Worm (Caenorhabditis elegans): Measurements from ENCODE around the gene C06B8.3.
A peak's percentile ranks its signal among the peaks of the same experiment; 100 is the strongest.

C06B8.3 gene

DNA sequence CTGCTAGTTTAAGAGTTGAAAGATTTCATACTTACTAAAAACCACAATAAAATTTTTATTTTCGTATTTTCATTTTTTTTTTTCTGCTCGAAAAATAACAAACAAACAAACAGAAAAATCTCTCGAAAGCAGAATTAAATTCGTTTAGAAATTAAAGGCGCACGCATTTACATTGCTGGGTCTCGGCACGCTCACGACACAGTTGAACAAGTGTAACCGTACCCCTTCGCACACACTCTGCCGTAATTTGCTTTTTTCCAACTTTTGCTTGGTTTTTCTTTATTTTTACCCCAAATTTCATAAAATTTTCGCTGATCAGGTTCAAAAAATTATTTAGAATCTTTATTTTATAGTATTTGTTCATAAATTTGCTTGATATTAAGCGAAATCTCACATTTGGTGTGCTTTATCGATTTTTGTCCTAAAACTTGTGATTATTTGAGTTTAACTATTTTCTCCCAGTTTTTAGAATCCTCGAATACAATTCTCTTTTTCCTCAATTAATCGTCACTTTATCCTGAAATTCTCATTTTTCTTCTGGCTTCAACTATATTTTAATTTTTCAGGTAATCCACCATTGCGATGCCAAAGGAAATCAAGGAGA, 27.3 kb upstream of the C06B8.3 start, which contains the start of gene rpl-38:
rpl-38 (plus strand) TSS at position 554 of the 604 bp plus-strand sequence.
- TF ChIP-seq blmp-1 (tag; optimal IDR thresholded peaks at IDR 0.05; ENCODE audit: insufficient read depth), result peak; percentile 58
- no peak for TF ChIP-seq ama-1 (optimal IDR thresholded peaks at IDR 0.05)
- peak; percentile 80 for TF ChIP-seq snpc-4 (tag; optimal IDR thresholded peaks at IDR 0.05)
- peak; percentile 95 for TF ChIP-seq unc-55 (GFP tag; optimal IDR thresholded peaks at IDR 0.05)
- TF ChIP-seq unc-62 (GFP tag; optimal IDR thresholded peaks at IDR 0.05), result no peak
- TF ChIP-seq gmeb-1 (tag; optimal IDR thresholded peaks at IDR 0.05), result peak; percentile 85
- TF ChIP-seq R02D3.7 (tag; optimal IDR thresholded peaks at IDR 0.05), result peak; percentile 45
- peak; percentile 98 to 99 for TF ChIP-seq lsy-2 (tag; optimal IDR thresholded peaks at IDR 0.05)
- peak; percentile 86 for TF ChIP-seq sma-9 (GFP tag; optimal IDR thresholded peaks at IDR 0.05)
- TF ChIP-seq sma-9 (tag; optimal IDR thresholded peaks at IDR 0.05), result no peak
- peak; percentile 72 for TF ChIP-seq nhr-21 (tag; optimal IDR thresholded peaks at IDR 0.05)
- peak; percentile 22 for TF ChIP-seq zag-1 (tag; optimal IDR thresholded peaks at IDR 0.05)
- TF ChIP-seq ztf-11 (tag; optimal IDR thresholded peaks at IDR 0.05), result no peak
- no peak for TF ChIP-seq mdl-1 (tag; optimal IDR thresholded peaks at IDR 0.05)
- TF ChIP-seq elt-3 (tag; optimal IDR thresholded peaks at IDR 0.05), result no peak
- TF ChIP-seq fos-1 (tag; optimal IDR thresholded peaks at IDR 0.05), result peak; percentile 48
- peak; percentile 65 for TF ChIP-seq sma-3 (GFP tag; optimal IDR thresholded peaks at IDR 0.05)
- no peak for TF ChIP-seq ztf-4 (tag; optimal IDR thresholded peaks at IDR 0.05)
- no peak for TF ChIP-seq sem-4 (tag; optimal IDR thresholded peaks at IDR 0.05)
- TF ChIP-seq nhr-11 (tag; optimal IDR thresholded peaks at IDR 0.05), result no peak
- TF ChIP-seq lin-11 (tag; optimal IDR thresholded peaks at IDR 0.05), result peak; percentile 69
- TF ChIP-seq Y55F3AM.14 (GFP tag; optimal IDR thresholded peaks at IDR 0.05), result no peak
- no peak for TF ChIP-seq peb-1 (tag; optimal IDR thresholded peaks at IDR 0.05)
- no peak for TF ChIP-seq ztf-1 (GFP tag; conservative IDR thresholded peaks at IDR 0.05)
- TF ChIP-seq nhr-6 (tag; optimal IDR thresholded peaks at IDR 0.05), result peak; percentile 56
- TF ChIP-seq dmd-4 (tag; optimal IDR thresholded peaks at IDR 0.05), result no peak
- peak; percentile 71 for TF ChIP-seq F13H6.1 (tag; optimal IDR thresholded peaks at IDR 0.05)
- TF ChIP-seq ceh-82 (tag; optimal IDR thresholded peaks at IDR 0.05), result peak; percentile 28
- peak; percentile 43 for TF ChIP-seq egl-27 (tag; optimal IDR thresholded peaks at IDR 0.05)
- no peak for TF ChIP-seq aly-2 (tag; optimal IDR thresholded peaks at IDR 0.05)
- TF ChIP-seq mab-5 (tag; optimal IDR thresholded peaks at IDR 0.05), result peak; percentile 45
- no peak for TF ChIP-seq elt-1 (tag; optimal IDR thresholded peaks at IDR 0.05)
- TF ChIP-seq alr-1 (tag; optimal IDR thresholded peaks at IDR 0.05), result no peak
- peak; percentile 83 for TF ChIP-seq C34F6.9 (tag; optimal IDR thresholded peaks at IDR 0.05)
- no peak for TF ChIP-seq unc-39 (tag; optimal IDR thresholded peaks at IDR 0.05)
- no peak for TF ChIP-seq nhr-237 (tag; optimal IDR thresholded peaks at IDR 0.05)
- peak; percentile 87 for TF ChIP-seq nhr-129 (tag; optimal IDR thresholded peaks at IDR 0.05)
- TF ChIP-seq nhr-77 (tag; optimal IDR thresholded peaks at IDR 0.05), result peak; percentile 43
- TF ChIP-seq skn-1 (tag; optimal IDR thresholded peaks at IDR 0.05), result no peak
- peak; percentile 18 for TF ChIP-seq ceh-16 (tag; optimal IDR thresholded peaks at IDR 0.05)
- no peak for TF ChIP-seq lin-39 (tag; optimal IDR thresholded peaks at IDR 0.05)
- peak; percentile 82 for TF ChIP-seq nhr-25 (tag; optimal IDR thresholded peaks at IDR 0.05)
- no peak for TF ChIP-seq lin-13 (GFP tag; optimal IDR thresholded peaks at IDR 0.05)
- TF ChIP-seq crh-2 (tag; optimal IDR thresholded peaks at IDR 0.05), result peak; percentile 86
- no peak for TF ChIP-seq nhr-23 (tag; optimal IDR thresholded peaks at IDR 0.05)
- TF ChIP-seq mbf-1 (tag; optimal IDR thresholded peaks at IDR 0.05), result no peak
- peak; percentile 21 for TF ChIP-seq ZK546.5 (tag; optimal IDR thresholded peaks at IDR 0.05)
- TF ChIP-seq nhr-10 (tag; optimal IDR thresholded peaks at IDR 0.05), result no peak
- TF ChIP-seq nhr-12 (tag; optimal IDR thresholded peaks at IDR 0.05), result no peak
